Fruit fly (Drosophila melanogaster): Measurements from ENCODE around the gene TkR99D.

DNA sequence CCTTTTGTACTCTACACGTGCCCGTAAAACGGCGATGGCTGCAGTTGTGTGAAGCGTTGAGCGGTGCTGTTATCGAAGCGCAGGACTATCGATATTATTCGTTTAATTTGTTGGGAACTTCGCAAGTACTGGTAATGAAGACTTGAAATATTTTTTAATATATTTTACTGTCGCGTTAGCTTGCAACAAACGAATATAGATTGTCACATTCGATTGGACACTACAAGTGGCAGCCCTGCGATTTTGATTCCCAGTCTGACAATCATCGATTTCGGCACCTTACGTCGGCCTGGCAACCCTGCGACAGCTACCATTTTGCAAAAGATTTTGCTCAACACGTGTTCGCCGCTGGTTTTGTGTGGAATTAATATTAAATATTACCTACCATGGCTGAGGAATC, 35.4 kb upstream of the TkR99D start, which contains the start of the genes Nlp and Nph:
- TF ChIP-seq Ssrp (tag; optimal IDR thresholded peaks at IDR 0.05) (no peak), caup (GFP tag; optimal IDR thresholded peaks at IDR 0.05; ENCODE audit: severe bottlenecking) (peak; percentile 22), BtbVII (GFP tag; optimal IDR thresholded peaks at IDR 0.05) (no peak), ci (GFP tag; IDR thresholded peaks at IDR 0.05) (no peak)
